Worm (Caenorhabditis elegans) whole organism, late embryonic: ENCODE results near the gene T26E4.4.
"Not testable (repeated sequence)": the region's sequence is repeated elsewhere in the genome, so short reads cannot be mapped to it uniquely, and the experiment has no call there.

ENCODE experiments used
- F13H6.1 ChIP-seq: sonication (generic microtip); optimal IDR thresholded peaks from 2 replicates; lab custom pipeline; 2016; ENCODE audit warnings: missing genetic modification characterization, missing compliant biosample characterization
- K02D7.2 ChIP-seq: sonication (generic microtip); optimal IDR thresholded peaks from 2 replicates; lab custom pipeline; 2017; ENCODE audit warnings: mild to moderate bottlenecking, missing genetic modification characterization, missing compliant biosample characterization
- K09A11.1 ChIP-seq: sonication (generic microtip); optimal IDR thresholded peaks from 2 replicates; lab custom pipeline; 2017; ENCODE audit warnings: antibody characterized with exemption, mild to moderate bottlenecking, missing genetic modification characterization, missing compliant biosample characterization; ENCODE audit not compliant: insufficient read depth
- T23F11.4 ChIP-seq: fragments of 200-800 bp; sonication (Bioruptor generic); optimal IDR thresholded peaks from 2 replicates; lab custom pipeline; 2018; ENCODE audit warnings: mild to moderate bottlenecking, missing genetic modification characterization, missing compliant biosample characterization
- Y22D7AL.16 ChIP-seq: sonication (generic microtip); optimal IDR thresholded peaks from 2 replicates; lab custom pipeline; 2016; ENCODE audit warnings: missing genetic modification characterization, missing compliant biosample characterization
- ama-1 ChIP-seq: fragments of 150-350 bp; optimal IDR thresholded peaks from 2 replicates; lab custom pipeline; 2014
- ceh-14 ChIP-seq: sonication (generic microtip); optimal IDR thresholded peaks from 2 replicates; lab custom pipeline; 2016; ENCODE audit warnings: missing genotype, missing genetic modification characterization, missing compliant biosample characterization
- ceh-18 ChIP-seq: sonication (generic microtip); optimal IDR thresholded peaks from 2 replicates; lab custom pipeline; 2016; ENCODE audit warnings: missing genetic modification characterization, missing compliant biosample characterization
- ceh-19 ChIP-seq: fragments of 200-800 bp; sonication (Bioruptor generic); optimal IDR thresholded peaks from 2 replicates; lab custom pipeline; 2018; ENCODE audit warnings: mild to moderate bottlenecking, missing genetic modification characterization, missing compliant biosample characterization
- ceh-2 ChIP-seq: sonication (generic microtip); optimal IDR thresholded peaks from 2 replicates; lab custom pipeline; 2016; ENCODE audit warnings: missing genotype, missing genetic modification characterization, missing compliant biosample characterization
- ceh-30 ChIP-seq: fragments of 150-350 bp; optimal IDR thresholded peaks from 2 replicates; lab custom pipeline; 2014; ENCODE audit warnings: missing biosample characterization, missing genetic modification characterization
- ceh-34 ChIP-seq: sonication (generic microtip); optimal IDR thresholded peaks from 2 replicates; lab custom pipeline; 2016; ENCODE audit warnings: mild to moderate bottlenecking, missing genetic modification characterization, missing compliant biosample characterization
- che-1 ChIP-seq: sonication (generic microtip); optimal IDR thresholded peaks from 2 replicates; lab custom pipeline; 2016; ENCODE audit warnings: mild to moderate bottlenecking, missing genetic modification characterization, missing compliant biosample characterization
- dmd-4 ChIP-seq: sonication (generic microtip); optimal IDR thresholded peaks from 2 replicates; lab custom pipeline; 2016; ENCODE audit warnings: borderline replicate concordance, missing genetic modification characterization, missing compliant biosample characterization
- dve-1 ChIP-seq: sonication (generic microtip); optimal IDR thresholded peaks from 2 replicates; lab custom pipeline; 2017; ENCODE audit warnings: antibody characterized with exemption, mild to moderate bottlenecking, missing genetic modification characterization, missing compliant biosample characterization
- ets-4 ChIP-seq: sonication (generic microtip); optimal IDR thresholded peaks from 2 replicates; lab custom pipeline; 2016; ENCODE audit warnings: missing genetic modification characterization, missing compliant biosample characterization
- eyg-1 ChIP-seq: sonication (generic microtip); optimal IDR thresholded peaks from 2 replicates; lab custom pipeline; 2016; ENCODE audit warnings: missing genotype, missing genetic modification characterization, missing compliant biosample characterization
- fkh-10 ChIP-seq: fragments of 150-350 bp; optimal IDR thresholded peaks from 2 replicates; lab custom pipeline; 2014; ENCODE audit warnings: missing biosample characterization, missing genetic modification reagents, missing genetic modification characterization
- fkh-6 ChIP-seq: sonication (generic microtip); optimal IDR thresholded peaks from 2 replicates; lab custom pipeline; 2016; ENCODE audit warnings: missing genetic modification characterization, missing compliant biosample characterization
- gmeb-2 ChIP-seq: sonication (generic microtip); optimal IDR thresholded peaks from 2 replicates; lab custom pipeline; 2016; ENCODE audit warnings: missing genetic modification characterization, inconsistent platforms, missing compliant biosample characterization
- hlh-13 ChIP-seq: fragments of 200-800 bp; sonication (Bioruptor generic); optimal IDR thresholded peaks from 2 replicates; lab custom pipeline; 2018; ENCODE audit warnings: mild to moderate bottlenecking, missing genetic modification characterization, missing compliant biosample characterization
- hlh-8 ChIP-seq: sonication (generic microtip); optimal IDR thresholded peaks from 2 replicates; lab custom pipeline; 2016; ENCODE audit warnings: missing genotype, missing genetic modification characterization, missing compliant biosample characterization
- lim-6 ChIP-seq: sonication (generic microtip); optimal IDR thresholded peaks from 2 replicates; lab custom pipeline; 2016; ENCODE audit warnings: missing genetic modification characterization, missing compliant biosample characterization
- lin-11 ChIP-seq: fragments of 200-800 bp; sonication (Bioruptor generic); optimal IDR thresholded peaks from 2 replicates; lab custom pipeline; 2018; ENCODE audit warnings: mild to moderate bottlenecking, missing genetic modification characterization, missing compliant biosample characterization
- mec-3 ChIP-seq: sonication (generic microtip); optimal IDR thresholded peaks from 2 replicates; lab custom pipeline; 2016; ENCODE audit warnings: borderline replicate concordance, missing genetic modification characterization, missing compliant biosample characterization
- nhr-11 ChIP-seq: fragments of 150-350 bp; optimal IDR thresholded peaks from 2 replicates; lab custom pipeline; 2014; ENCODE audit warnings: missing biosample characterization, missing genetic modification characterization
- nhr-232 ChIP-seq: sonication (generic microtip); optimal IDR thresholded peaks from 2 replicates; lab custom pipeline; 2016; ENCODE audit warnings: missing genetic modification characterization, missing compliant biosample characterization
- odd-2 ChIP-seq: sonication (generic microtip); optimal IDR thresholded peaks from 2 replicates; lab custom pipeline; 2017; ENCODE audit warnings: antibody characterized with exemption, mild to moderate bottlenecking, missing genetic modification characterization, missing compliant biosample characterization
- pax-1 ChIP-seq: fragments of 150-350 bp; optimal IDR thresholded peaks from 2 replicates; lab custom pipeline; 2014; ENCODE audit warnings: missing biosample characterization, missing genetic modification characterization
- pqm-1 ChIP-seq: sonication (generic microtip); optimal IDR thresholded peaks from 2 replicates; lab custom pipeline; 2016; ENCODE audit warnings: missing genetic modification characterization, missing compliant biosample characterization
- ref-2 ChIP-seq: sonication (generic microtip); optimal IDR thresholded peaks from 2 replicates; lab custom pipeline; 2016; ENCODE audit warnings: missing genetic modification characterization, missing compliant biosample characterization
- rnt-1 ChIP-seq: sonication (generic microtip); optimal IDR thresholded peaks from 2 replicates; lab custom pipeline; 2016; ENCODE audit warnings: missing genetic modification characterization, missing compliant biosample characterization
- sdc-2 ChIP-seq: sonication (generic microtip); optimal IDR thresholded peaks from 2 replicates; lab custom pipeline; 2016; ENCODE audit warnings: missing genotype, missing genetic modification characterization, missing compliant biosample characterization
- syd-9 ChIP-seq: sonication (generic microtip); optimal IDR thresholded peaks from 2 replicates; lab custom pipeline; 2016; ENCODE audit warnings: mild to moderate bottlenecking, missing genetic modification characterization, moderate library complexity, missing compliant biosample characterization
- tbx-7 ChIP-seq: sonication (generic microtip); optimal IDR thresholded peaks from 2 replicates; lab custom pipeline; 2016; ENCODE audit warnings: missing genotype, missing genetic modification characterization, missing compliant biosample characterization
- unc-3 ChIP-seq, 2 experiments: fragments of 200-800 bp in 1 of 2; sonication (Bioruptor generic) in 1 of 2; sonication (generic microtip) in 1 of 2; conservative IDR thresholded peaks in 1 of 2; optimal IDR thresholded peaks in 1 of 2; 2 replicates each; pipeline versions ENCODE4 v1.3.6 to Lab custom; 2016 to 2022; ENCODE audit warnings: missing compliant biosample characterization in 2 of 2, missing genetic modification characterization in 2 of 2, missing genetic modification reagents in 1 of 2
- unc-55 ChIP-seq: sonication (generic microtip); optimal IDR thresholded peaks from 2 replicates; lab custom pipeline; 2017; ENCODE audit warnings: missing biosample characterization, missing genetic modification reagents, missing genetic modification characterization
- unc-86 ChIP-seq: sonication (generic microtip); optimal IDR thresholded peaks from 2 replicates; lab custom pipeline; 2016; ENCODE audit warnings: missing genetic modification characterization, missing compliant biosample characterization

Gene T26E4.4

DNA sequence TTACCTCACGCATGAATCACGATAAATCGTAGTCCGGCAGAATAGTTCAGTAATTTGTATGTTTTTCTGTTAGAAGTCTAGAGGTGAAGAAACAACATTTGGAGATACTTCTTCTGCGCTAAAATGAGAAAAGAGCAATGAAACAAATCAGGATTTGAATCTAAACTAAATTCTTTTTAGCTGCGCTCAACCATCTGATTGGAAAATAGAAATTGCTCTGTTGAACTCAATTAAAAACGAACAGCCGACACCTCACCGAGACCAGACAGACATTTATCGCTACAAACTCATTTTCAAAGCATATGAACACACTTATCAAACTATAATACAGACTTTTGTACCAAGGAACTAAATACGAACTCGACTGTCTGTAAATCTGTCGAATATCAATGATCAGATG, 10.3 kb upstream of the T26E4.4 start, which contains the start of gene T26E4.9:
Gene T26E4.9, minus strand, starts transcription at position 101 of the 400 bp plus-strand sequence.
- not testable (repeated sequence) for TF ChIP-seq lim-6, ceh-34, pax-1 (tag; lab: Kevin White, UChicago)

DNA sequence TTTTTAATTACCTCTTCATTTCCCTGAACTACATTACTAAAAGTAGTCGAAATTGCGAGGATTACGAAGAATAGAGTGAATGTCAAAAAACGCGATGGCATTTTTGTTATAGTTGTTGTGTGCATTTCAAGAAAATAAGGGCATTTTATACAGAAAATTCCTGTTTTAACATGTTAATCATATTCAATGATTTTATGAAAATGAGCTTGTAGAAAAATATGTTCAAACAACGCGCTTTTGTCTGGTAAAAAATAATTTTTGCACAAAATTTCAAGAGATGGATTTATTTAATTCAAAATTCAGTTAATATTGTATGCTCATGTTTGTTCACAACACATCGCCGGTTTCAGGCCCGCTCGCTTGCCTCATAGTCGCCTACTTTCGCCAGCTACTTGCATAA, 5.8 kb upstream of the T26E4.4 start, which contains the start of gene T26E4.10:
Gene T26E4.10, minus strand, starts transcription at position 101 of the 400 bp plus-strand sequence.
- TF ChIP-seq T23F11.4 (GFP tag; lab: Kevin White, UChicago) (no peak), ceh-2 (tag; lab: Kevin White, UChicago) (no peak), fkh-10 (GFP tag; lab: Kevin White, UChicago) (no peak), unc-3 (GFP tag; conservative IDR thresholded peaks at IDR 0.05; lab: Robert Waterston, UW) (no peak), unc-3 (tag; optimal IDR thresholded peaks at IDR 0.05; lab: Kevin White, UChicago) (no peak), che-1 (no peak), syd-9 (no peak), mec-3 (no peak), dve-1 (no peak), unc-55 (GFP tag; lab: Kevin White, UChicago) (no peak), unc-86 (tag; lab: Kevin White, UChicago) (no peak), F13H6.1 (no peak), eyg-1 (tag; lab: Kevin White, UChicago) (no peak), ets-4 (tag; lab: Kevin White, UChicago) (no peak), ref-2 (tag; lab: Kevin White, UChicago) (no peak), fkh-6 (tag; lab: Kevin White, UChicago) (no peak), ceh-18 (tag; lab: Kevin White, UChicago) (no peak)

DNA sequence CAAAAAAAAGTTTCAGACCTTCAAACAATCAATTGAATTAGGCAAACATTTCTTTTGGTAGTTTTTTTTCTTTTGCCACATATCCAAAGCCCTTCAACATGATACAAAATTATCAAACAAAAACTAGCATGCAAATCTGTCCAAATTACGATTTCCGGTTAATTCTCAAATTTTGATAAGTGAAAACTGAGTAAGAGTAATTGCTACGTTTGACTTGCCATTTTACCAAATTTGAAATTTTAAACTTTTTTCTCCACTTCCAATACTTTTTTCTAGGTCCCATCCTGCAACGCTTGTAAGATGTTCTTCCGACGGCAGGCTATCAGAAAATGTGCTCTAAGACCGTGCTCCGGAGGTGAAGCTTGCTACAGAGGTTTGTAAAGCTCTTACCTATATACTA, 3.8 kb upstream of the T26E4.4 start, which contains the start of gene nhr-223:
Gene nhr-223, plus strand, starts transcription at position 301 of the 400 bp plus-strand sequence.
- TF ChIP-seq ama-1 (lab: Kevin White, UChicago) (no peak), ceh-14 (tag; lab: Kevin White, UChicago) (no peak), mec-3 (no peak), hlh-8 (tag; lab: Kevin White, UChicago) (no peak), ceh-18 (tag; lab: Kevin White, UChicago) (no peak), nhr-232 (no peak), Y22D7AL.16 (tag; lab: Kevin White, UChicago) (no peak), fkh-6 (tag; lab: Kevin White, UChicago) (no peak), K09A11.1 (no peak), hlh-13 (GFP tag; lab: Kevin White, UChicago) (no peak), pqm-1 (no peak), odd-2 (tag; lab: Kevin White, UChicago) (no peak), ceh-30 (tag; lab: Kevin White, UChicago) (no peak), gmeb-2 (no peak), dmd-4 (no peak), lin-11 (tag; lab: Kevin White, UChicago) (no peak)

DNA sequence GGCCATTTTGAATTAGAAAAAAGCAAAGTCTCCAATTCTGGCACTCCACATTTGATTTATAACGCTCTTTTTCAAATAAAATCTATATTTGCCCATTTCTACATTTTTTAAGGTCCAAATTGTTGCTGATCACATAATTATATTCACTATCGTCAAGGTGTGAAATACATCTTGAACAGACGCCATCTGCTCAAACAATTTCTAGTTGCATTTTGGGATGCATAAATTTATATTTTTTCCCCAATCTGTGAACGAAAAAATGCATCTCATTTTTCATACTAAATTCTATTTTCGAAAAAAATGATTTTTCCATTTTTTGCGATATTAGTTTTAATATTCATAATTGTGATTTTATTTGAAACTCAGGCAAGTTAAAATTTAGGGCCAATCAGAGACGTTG, 961 bp upstream of the T26E4.4 start, which contains the start of gene T26E4.7:
Gene T26E4.7, plus strand, starts transcription at position 301 of the 400 bp plus-strand sequence.
- TF ChIP-seq nhr-11 (tag; lab: Kevin White, UChicago) (no peak), sdc-2 (tag; lab: Kevin White, UChicago) (no peak), tbx-7 (tag; lab: Kevin White, UChicago) (no peak), ceh-19 (GFP tag; lab: Kevin White, UChicago) (no peak), K02D7.2 (no peak), rnt-1 (tag; lab: Kevin White, UChicago) (no peak), eyg-1 (tag; lab: Kevin White, UChicago) (no peak), unc-3 (GFP tag; conservative IDR thresholded peaks at IDR 0.05; lab: Robert Waterston, UW) (no peak), unc-3 (tag; optimal IDR thresholded peaks at IDR 0.05; lab: Kevin White, UChicago) (no peak)
